Worm (Caenorhabditis elegans): ENCODE measurements around the gene Y39B6A.34.
A peak's percentile ranks its signal among the peaks of the same experiment; 100 is the strongest.

Gene Y39B6A.34

ce11 chrV:18990238-18990901, 10.4 kb upstream of the Y39B6A.34 start, which contains the start of the genes reps-1 and Y39B6A.37:
Gene reps-1 (minus strand): TSS chrV:18990500.
Gene Y39B6A.37 (plus strand): TSS chrV:18990851.
- TF ChIP-seq lsy-2 (tag; optimal IDR thresholded peaks at IDR 0.05) = peak; percentile 24
- no peak for TF ChIP-seq M03D4.4 (tag; optimal IDR thresholded peaks at IDR 0.05)
- peak; percentile 74 for TF ChIP-seq drap-1 (GFP tag; optimal IDR thresholded peaks at IDR 0.05)
- TF ChIP-seq pha-4 (tag; optimal IDR thresholded peaks at IDR 0.05) = peak; percentile 53
- TF ChIP-seq lin-13 (tag; optimal IDR thresholded peaks at IDR 0.05) = peak; percentile 79
- no peak for TF ChIP-seq cnd-1 (tag; optimal IDR thresholded peaks at IDR 0.05)
- peak; percentile 28 for TF ChIP-seq ces-1 (GFP tag; optimal IDR thresholded peaks at IDR 0.05)
- TF ChIP-seq mep-1 (tag; optimal IDR thresholded peaks at IDR 0.05) = peak; percentile 62

- TF ChIP-seq flh-1 (GFP tag; optimal IDR thresholded peaks at IDR 0.05) = no peak
- no peak for TF ChIP-seq cnd-1 (tag; optimal IDR thresholded peaks at IDR 0.05)
- no peak for TF ChIP-seq elt-3 (tag; optimal IDR thresholded peaks at IDR 0.05)
- no peak for TF ChIP-seq bed-3 (GFP tag; optimal IDR thresholded peaks at IDR 0.05)
- TF ChIP-seq elt-1 (tag; optimal IDR thresholded peaks at IDR 0.05; ENCODE audit: borderline replicate concordance, insufficient read depth) = no peak
- no peak for TF ChIP-seq lsy-2 (tag; optimal IDR thresholded peaks at IDR 0.05)
- no peak for TF ChIP-seq nhr-237 (tag; optimal IDR thresholded peaks at IDR 0.05)
- no peak for TF ChIP-seq unc-62 (GFP tag; optimal IDR thresholded peaks at IDR 0.05)
- TF ChIP-seq unc-39 (tag; optimal IDR thresholded peaks at IDR 0.05) = no peak
- no peak for TF ChIP-seq zip-8 (tag; optimal IDR thresholded peaks at IDR 0.05)
- TF ChIP-seq ceh-39 (tag; optimal IDR thresholded peaks at IDR 0.05) = no peak
- TF ChIP-seq hlh-1 (tag; optimal IDR thresholded peaks at IDR 0.05) = no peak
- TF ChIP-seq snpc-4 (tag; optimal IDR thresholded peaks at IDR 0.05) = no peak
- no peak for TF ChIP-seq lin-32 (GFP tag; optimal IDR thresholded peaks at IDR 0.05)
Observed at ce11 chrV:18990958-18991357, 9.9 kb upstream of the Y39B6A.34 start.

ce11 chrV:18993017-18993416, 7.8 kb upstream of the Y39B6A.34 start:
- TF ChIP-seq bed-3 (GFP tag; optimal IDR thresholded peaks at IDR 0.05) (no peak), zip-8 (tag; optimal IDR thresholded peaks at IDR 0.05) (peak; percentile 97)

ce11 chrV:18993535-18993990, 7.3 kb upstream of the Y39B6A.34 start, which contains the start of gene gtf-2F2:
Gene gtf-2F2 (plus strand): TSS chrV:18993940.
- no peak for TF ChIP-seq nhr-237 (tag; optimal IDR thresholded peaks at IDR 0.05)

ce11 chrV:18998045-18998444, 2.8 kb upstream of the Y39B6A.34 start, which contains the start of gene tgt-2:
Gene tgt-2 (plus strand): TSS chrV:18998345.
- TF ChIP-seq ces-1 (GFP tag; optimal IDR thresholded peaks at IDR 0.05) (no peak), unc-39 (tag; optimal IDR thresholded peaks at IDR 0.05) (no peak), mab-5 (tag; optimal IDR thresholded peaks at IDR 0.05) (no peak), drap-1 (GFP tag; optimal IDR thresholded peaks at IDR 0.05) (no peak), unc-62 (GFP tag; optimal IDR thresholded peaks at IDR 0.05) (no peak), ceh-43 (GFP tag; optimal IDR thresholded peaks at IDR 0.05) (no peak), M03D4.4 (tag; optimal IDR thresholded peaks at IDR 0.05) (no peak)

ce11 chrV:19000542-19000941, 276 bp upstream of the Y39B6A.34 start:
- no peak for TF ChIP-seq mls-2 (tag; optimal IDR thresholded peaks at IDR 0.05)
- no peak for TF ChIP-seq unc-39 (tag; optimal IDR thresholded peaks at IDR 0.05)
- no peak for TF ChIP-seq nhr-28 (tag; optimal IDR thresholded peaks at IDR 0.05)
- TF ChIP-seq lin-13 (tag; optimal IDR thresholded peaks at IDR 0.05) = no peak
- TF ChIP-seq ceh-43 (GFP tag; optimal IDR thresholded peaks at IDR 0.05) = no peak
- TF ChIP-seq snpc-4 (tag; optimal IDR thresholded peaks at IDR 0.05) = no peak
- TF ChIP-seq nhr-76 (tag; optimal IDR thresholded peaks at IDR 0.05) = no peak
- TF ChIP-seq elt-1 (tag; optimal IDR thresholded peaks at IDR 0.05; ENCODE audit: borderline replicate concordance, insufficient read depth) = no peak
- no peak for TF ChIP-seq hlh-1 (tag; optimal IDR thresholded peaks at IDR 0.05)
- TF ChIP-seq lsy-2 (tag; optimal IDR thresholded peaks at IDR 0.05) = no peak

- TF ChIP-seq nhr-2 (tag; optimal IDR thresholded peaks at IDR 0.05) (no peak), zip-8 (tag; optimal IDR thresholded peaks at IDR 0.05) (no peak), mep-1 (tag; optimal IDR thresholded peaks at IDR 0.05) (no peak), pha-4 (tag; optimal IDR thresholded peaks at IDR 0.05) (no peak), hlh-1 (tag; optimal IDR thresholded peaks at IDR 0.05) (no peak), mab-5 (tag; optimal IDR thresholded peaks at IDR 0.05) (no peak), nhr-28 (tag; optimal IDR thresholded peaks at IDR 0.05) (no peak), unc-120 (tag; optimal IDR thresholded peaks at IDR 0.05; ENCODE audit: poor library complexity, severe bottlenecking) (no peak), nhr-12 (tag; optimal IDR thresholded peaks at IDR 0.05) (no peak), ceh-43 (GFP tag; optimal IDR thresholded peaks at IDR 0.05) (no peak), ces-1 (GFP tag; optimal IDR thresholded peaks at IDR 0.05) (no peak), unc-62 (GFP tag; optimal IDR thresholded peaks at IDR 0.05) (no peak), drap-1 (GFP tag; optimal IDR thresholded peaks at IDR 0.05) (no peak), nhr-237 (tag; optimal IDR thresholded peaks at IDR 0.05) (no peak), tbx-8 (GFP tag; optimal IDR thresholded peaks at IDR 0.05) (no peak), M03D4.4 (tag; optimal IDR thresholded peaks at IDR 0.05) (no peak), unc-39 (tag; optimal IDR thresholded peaks at IDR 0.05) (no peak), mls-2 (tag; optimal IDR thresholded peaks at IDR 0.05) (no peak), cnd-1 (tag; optimal IDR thresholded peaks at IDR 0.05) (no peak)
Observed at ce11 chrV:19001656-19002055, 838 bp downstream of the Y39B6A.34 start, which contains the start of gene Y39B6A.33. Gene Y39B6A.33 (plus strand): TSS chrV:19001956.
